Fruit fly (Drosophila melanogaster) S2 (cell line): Measurements from ENCODE around the gene CG11836.

ENCODE experiments used
- CG8478 ChIP-seq: fragments of >200 bp; optimal IDR thresholded peaks from 2 replicates; lab custom pipeline; 2018
- CTCF ChIP-seq, 2 experiments: fragments of >200 bp; optimal IDR thresholded peaks; 2 replicates each; lab custom pipeline; 2018

DNA sequence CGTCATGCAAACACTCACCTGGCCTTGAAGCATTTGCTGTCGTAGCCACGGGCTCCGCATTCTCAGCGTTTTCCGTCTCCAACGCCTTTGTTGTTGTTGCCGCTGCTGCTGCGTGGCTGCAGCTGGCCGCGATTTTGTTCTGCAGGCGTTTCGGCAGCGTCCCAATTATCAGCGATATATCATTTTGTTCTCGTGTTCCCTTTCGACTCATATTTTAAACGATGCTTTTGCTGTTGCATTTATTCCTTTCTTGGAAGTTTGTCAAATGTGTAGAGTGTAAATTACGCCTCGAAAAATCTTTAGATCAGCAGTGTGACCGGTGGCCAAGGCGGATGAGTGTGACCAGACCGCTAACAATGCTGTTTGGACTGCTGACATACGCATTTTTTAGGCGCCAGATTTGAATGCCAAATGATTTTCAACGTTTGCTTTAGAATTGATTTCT is 37.8 kb upstream of the CG11836 start, which contains the start of gene Smg6:
- TF ChIP-seq CTCF (optimal IDR thresholded peaks at IDR 0.05; lab: Kevin White, UChicago) (peak in 1 of 2 experiments; percentile 18), CG8478 (lab: Kevin White, UChicago) (no peak)
